Fruit fly (Drosophila melanogaster) whole organism, embryonic: ENCODE data around the gene Cp190.

Experiments used
- Aef1 ChIP-seq: fragments of 200-800 bp; sonication (Bioruptor generic); IDR thresholded peaks from 3 replicates; pipeline ENCODE4 v1.3.6; 2022; ENCODE audit warnings: missing biosample characterization, missing genetic modification characterization
- Bdp1 ChIP-seq: fragments of 200-800 bp; sonication (Bioruptor generic); optimal IDR thresholded peaks from 3 replicates; lab custom pipeline; 2016; ENCODE audit warnings: missing biosample characterization, missing genetic modification characterization
- Bteb2 ChIP-seq: fragments of 200-800 bp; sonication (Bioruptor generic); optimal IDR thresholded peaks from 2 replicates; lab custom pipeline; 2016; ENCODE audit warnings: missing biosample characterization, missing genetic modification characterization
- CG10979 ChIP-seq: fragments of 200-800 bp; sonication (Bioruptor generic); optimal IDR thresholded peaks from 2 replicates; lab custom pipeline; 2018; ENCODE audit warnings: missing biosample characterization, mild to moderate bottlenecking, missing genetic modification characterization, moderate library complexity
- CG11247 ChIP-seq: fragments of 200-800 bp; sonication (Bioruptor generic); IDR thresholded peaks from 2 replicates; pipeline ENCODE4 v1.3.6; 2022; ENCODE audit warnings: missing biosample characterization, missing genetic modification characterization
- CG12391 ChIP-seq: fragments of 200-800 bp; sonication (Bioruptor generic); optimal IDR thresholded peaks from 3 replicates; lab custom pipeline; 2018; ENCODE audit warnings: missing biosample characterization, mild to moderate bottlenecking, missing genetic modification characterization, moderate library complexity
- CG13624 ChIP-seq: fragments of 200-800 bp; sonication (Bioruptor generic); optimal IDR thresholded peaks from 2 replicates; lab custom pipeline; 2016; ENCODE audit warnings: missing biosample characterization, missing genetic modification characterization
- CG1529 ChIP-seq: fragments of 200-800 bp; sonication (Bioruptor generic); optimal IDR thresholded peaks from 3 replicates; lab custom pipeline; 2018; ENCODE audit warnings: missing biosample characterization, missing genetic modification characterization
- CG17361 ChIP-seq: fragments of 200-800 bp; sonication (Bioruptor generic); IDR thresholded peaks from 3 replicates; pipeline ENCODE4 v1.3.6; 2022; ENCODE audit warnings: missing biosample characterization, missing genetic modification characterization
- CG2712 ChIP-seq: fragments of 200-800 bp; optimal IDR thresholded peaks from 3 replicates; lab custom pipeline; 2019; ENCODE audit warnings: missing biosample characterization, mild to moderate bottlenecking, missing genetic modification characterization, moderate library complexity
- CG3065 ChIP-seq: fragments of 200-800 bp; sonication (Bioruptor generic); optimal IDR thresholded peaks from 2 replicates; lab custom pipeline; 2016; ENCODE audit warnings: missing biosample characterization, missing genetic modification characterization
- CG31441 ChIP-seq: fragments of 200-800 bp; sonication (Bioruptor generic); IDR thresholded peaks from 2 replicates; pipeline ENCODE4 v1.3.6; 2022; ENCODE audit warnings: missing biosample characterization, missing genetic modification characterization
- CG4282 ChIP-seq: fragments of 200-800 bp; sonication (Bioruptor generic); optimal IDR thresholded peaks from 2 replicates; lab custom pipeline; 2016; ENCODE audit warnings: missing biosample characterization, missing genetic modification characterization
- CG6254 ChIP-seq: fragments of 200-800 bp; sonication (Bioruptor generic); optimal IDR thresholded peaks from 3 replicates; lab custom pipeline; 2017; ENCODE audit warnings: mild to moderate bottlenecking, missing biosample characterization, missing genetic modification reagents, missing genetic modification characterization
- CG6654 ChIP-seq: fragments of 200-800 bp; sonication (Bioruptor generic); optimal IDR thresholded peaks from 2 replicates; lab custom pipeline; 2017; ENCODE audit warnings: missing biosample characterization, mild to moderate bottlenecking, missing genetic modification characterization
- CG6854 ChIP-seq: fragments of 200-800 bp; sonication (Bioruptor generic); optimal IDR thresholded peaks from 3 replicates; lab custom pipeline; 2017; ENCODE audit warnings: missing biosample characterization, mild to moderate bottlenecking, missing genetic modification characterization
- CG7963 ChIP-seq: fragments of 200-800 bp; sonication (Bioruptor generic); IDR thresholded peaks from 3 replicates; pipeline ENCODE4 v1.3.6; 2022; ENCODE audit warnings: missing biosample characterization, missing genetic modification characterization; ENCODE audit not compliant: partially characterized antibody
- CG8765 ChIP-seq: fragments of 200-800 bp; sonication (Bioruptor generic); IDR thresholded peaks from 2 replicates; pipeline ENCODE4 v1.3.6; 2022; ENCODE audit warnings: missing biosample characterization, missing genetic modification characterization
- CG9797 ChIP-seq: fragments of 200-800 bp; sonication (Bioruptor generic); optimal IDR thresholded peaks from 3 replicates; lab custom pipeline; 2018; ENCODE audit warnings: missing biosample characterization, mild to moderate bottlenecking, missing genetic modification characterization
- Camta ChIP-seq: fragments of 200-800 bp; sonication (Bioruptor generic); optimal IDR thresholded peaks from 2 replicates; lab custom pipeline; 2016; ENCODE audit warnings: missing biosample characterization, missing genetic modification characterization
- GATAe ChIP-seq: fragments of 200-800 bp; sonication (Bioruptor generic); conservative IDR thresholded peaks from 2 replicates; pipeline ENCODE4 v1.3.6; 2022; ENCODE audit warnings: missing biosample characterization, missing genetic modification characterization
- H2.0 ChIP-seq: fragments of 200-800 bp; sonication (Bioruptor generic); IDR thresholded peaks from 2 replicates; pipeline ENCODE4 v1.3.6; 2022; ENCODE audit warnings: missing biosample characterization, missing genetic modification characterization
- Hand ChIP-seq: fragments of 200-800 bp; sonication (Bioruptor generic); optimal IDR thresholded peaks from 2 replicates; lab custom pipeline; 2017; ENCODE audit warnings: mild to moderate bottlenecking, missing biosample characterization, missing genetic modification reagents, missing genetic modification characterization
- HmgZ ChIP-seq: fragments of 200-800 bp; sonication (Bioruptor generic); optimal IDR thresholded peaks from 2 replicates; lab custom pipeline; 2018; ENCODE audit warnings: missing biosample characterization, mild to moderate bottlenecking, missing genetic modification characterization
- Rx ChIP-seq: fragments of 200-800 bp; sonication (Bioruptor generic); IDR thresholded peaks from 2 replicates; pipeline ENCODE4 v1.3.6; 2022; ENCODE audit warnings: missing biosample characterization, missing genetic modification characterization
- Vsx1 ChIP-seq: fragments of 200-800 bp; sonication (Bioruptor generic); optimal IDR thresholded peaks from 2 replicates; lab custom pipeline; 2017; ENCODE audit warnings: missing biosample characterization, mild to moderate bottlenecking, missing genetic modification characterization, missing genetic modification reagents
- dpn ChIP-seq, 2 experiments: fragments of 200-800 bp; sonication (Bioruptor generic); optimal IDR thresholded peaks; 3 replicates each; lab custom pipeline; 2016; ENCODE audit warnings: missing biosample characterization in 2 of 2, missing genetic modification characterization in 2 of 2
- emc ChIP-seq: fragments of 200-800 bp; sonication (Bioruptor generic); optimal IDR thresholded peaks from 2 replicates; lab custom pipeline; 2016; ENCODE audit warnings: missing biosample characterization, missing genetic modification characterization
- fd102C ChIP-seq: fragments of 200-800 bp; sonication (Bioruptor generic); optimal IDR thresholded peaks from 2 replicates; lab custom pipeline; 2018; ENCODE audit warnings: missing biosample characterization, mild to moderate bottlenecking, missing genetic modification characterization, moderate library complexity
- ftz-f1 ChIP-seq: fragments of 200-800 bp; sonication (Bioruptor generic); optimal IDR thresholded peaks from 2 replicates; lab custom pipeline; 2016; ENCODE audit warnings: missing biosample characterization, missing genetic modification characterization
- gcm ChIP-seq: fragments of 200-800 bp; sonication (Bioruptor generic); optimal IDR thresholded peaks from 2 replicates; lab custom pipeline; 2019; ENCODE audit warnings: missing biosample characterization, mild to moderate bottlenecking, missing genetic modification characterization, moderate library complexity
- gt ChIP-seq: fragments of 200-800 bp; sonication (Bioruptor generic); IDR thresholded peaks from 2 replicates; pipeline ENCODE4 v1.3.6; 2022; ENCODE audit warnings: missing biosample characterization, missing genetic modification characterization
- h ChIP-seq: fragments of >200 bp; optimal IDR thresholded peaks from 2 replicates; lab custom pipeline; 2017
- hkb ChIP-seq, 2 experiments: fragments of 200-800 bp in 1 of 2; fragments of >200 bp in 1 of 2; sonication (Bioruptor generic) in 1 of 2; IDR thresholded peaks in 1 of 2; optimal IDR thresholded peaks in 1 of 2; 2 replicates each; pipeline versions ENCODE4 v1.3.6 to Lab custom; 2017 to 2022; ENCODE audit warnings: missing biosample characterization in 1 of 2, missing genetic modification characterization in 1 of 2
- knrl ChIP-seq: fragments of 200-800 bp; sonication (Bioruptor generic); IDR thresholded peaks from 3 replicates; pipeline ENCODE4 v1.3.6; 2022; ENCODE audit warnings: missing biosample characterization, missing genetic modification characterization; ENCODE audit not compliant: partially characterized antibody
- lmd ChIP-seq: fragments of 200-800 bp; sonication (Bioruptor generic); IDR thresholded peaks from 2 replicates; pipeline ENCODE4 v1.3.6; 2022; ENCODE audit warnings: missing biosample characterization, missing genetic modification characterization
- nerfin-2 ChIP-seq: fragments of 200-800 bp; sonication (Bioruptor generic); IDR thresholded peaks from 2 replicates; pipeline ENCODE4 v1.3.6; 2022; ENCODE audit warnings: missing biosample characterization, missing genetic modification characterization; ENCODE audit not compliant: partially characterized antibody
- otp ChIP-seq: fragments of 200-800 bp; sonication (Bioruptor generic); IDR thresholded peaks from 3 replicates; pipeline ENCODE4, ENCODE4 v1.3.6; 2022; ENCODE audit warnings: missing biosample characterization, missing genetic modification characterization
- peb ChIP-seq: fragments of 200-800 bp; sonication (Bioruptor generic); IDR thresholded peaks from 2 replicates; pipeline ENCODE4 v1.3.6; 2022; ENCODE audit warnings: missing biosample characterization, missing genetic modification characterization
- pros ChIP-seq: fragments of 200-800 bp; sonication (Bioruptor generic); optimal IDR thresholded peaks from 3 replicates; lab custom pipeline; 2019; ENCODE audit warnings: missing biosample characterization, mild to moderate bottlenecking, missing genetic modification characterization, moderate library complexity
- pzg ChIP-seq: fragments of 200-800 bp; sonication (Bioruptor generic); optimal IDR thresholded peaks from 3 replicates; lab custom pipeline; 2018; ENCODE audit warnings: missing biosample characterization, mild to moderate bottlenecking, missing genetic modification characterization, moderate library complexity
- ranshi ChIP-seq: fragments of 200-800 bp; sonication (Bioruptor generic); IDR thresholded peaks from 2 replicates; pipeline ENCODE4 v1.3.6; 2022; ENCODE audit warnings: missing biosample characterization, missing genetic modification characterization
- run ChIP-seq: fragments of 200-800 bp; sonication (Bioruptor generic); optimal IDR thresholded peaks from 3 replicates; lab custom pipeline; 2018; ENCODE audit warnings: missing biosample characterization, mild to moderate bottlenecking, missing genetic modification characterization
- sd ChIP-seq: fragments of 200-800 bp; sonication (Bioruptor generic); optimal IDR thresholded peaks from 3 replicates; lab custom pipeline; 2018; ENCODE audit warnings: missing biosample characterization, mild to moderate bottlenecking, missing genetic modification characterization, moderate library complexity
- shn ChIP-seq: fragments of 200-800 bp; sonication (Bioruptor generic); optimal IDR thresholded peaks from 3 replicates; lab custom pipeline; 2016; ENCODE audit warnings: missing biosample characterization, missing genetic modification characterization
- slbo ChIP-seq: fragments of 200-800 bp; sonication (Bioruptor generic); IDR thresholded peaks from 2 replicates; pipeline ENCODE4 v1.3.6; 2022; ENCODE audit warnings: missing biosample characterization, missing genetic modification characterization
- sna ChIP-seq: fragments of 200-800 bp; sonication (Bioruptor generic); IDR thresholded peaks from 2 replicates; pipeline ENCODE4 v1.3.6; 2022; ENCODE audit warnings: missing biosample characterization, missing genetic modification characterization; ENCODE audit not compliant: partially characterized antibody
- sr ChIP-seq: fragments of 200-800 bp; sonication (Bioruptor generic); IDR thresholded peaks from 3 replicates; pipeline ENCODE4 v1.3.6; 2022; ENCODE audit warnings: missing biosample characterization, missing genetic modification characterization
- zen2 ChIP-seq: fragments of 200-800 bp; sonication (Bioruptor generic); IDR thresholded peaks from 3 replicates; pipeline ENCODE4 v1.3.6; 2022; ENCODE audit warnings: missing biosample characterization, missing genetic modification characterization; ENCODE audit not compliant: partially characterized antibody

The Cp190 gene

dm6 chr3R:15277926-15278869 is 3.2 kb upstream of the Cp190 start, which contains the start of the genes MRG15 and Tm1 (continued):
- TF ChIP-seq knrl (GFP tag; lab: Robert Waterston, UW) (peak; percentile 66; the same call in 2 of the 3 replicates), CG8765 (GFP tag; lab: Robert Waterston, UW) (no peak), CG31441 (GFP tag; lab: Robert Waterston, UW) (no peak), CG12391 (tag; lab: Kevin White, UChicago) (no peak), Vsx1 (GFP tag; lab: Kevin White, UChicago) (no peak), sna (GFP tag; lab: Robert Waterston, UW) (peak; percentile 37), H2.0 (GFP tag; lab: Robert Waterston, UW) (no peak), Camta (GFP tag; lab: Kevin White, UChicago) (no peak), zen2 (GFP tag; lab: Robert Waterston, UW) (peak; percentile 63; the same call in 1 of the 3 replicates), gcm (no peak), GATAe (GFP tag; lab: Robert Waterston, UW) (no peak), CG1529 (GFP tag; lab: Kevin White, UChicago) (no peak), run (tag; lab: Kevin White, UChicago) (no peak), sd (tag; lab: Kevin White, UChicago) (no peak), peb (GFP tag; lab: Robert Waterston, UW) (no peak), hkb (optimal IDR thresholded peaks at IDR 0.05; lab: Kevin White, UChicago) (no peak), hkb (GFP tag; IDR thresholded peaks at IDR 0.05; lab: Robert Waterston, UW) (no peak), CG6854 (GFP tag; lab: Kevin White, UChicago) (no peak), ranshi (GFP tag; lab: Robert Waterston, UW) (no peak), CG17361 (GFP tag; lab: Robert Waterston, UW) (0 out of 3 replicates have a peak, but pooled peaks have one; percentile 10), otp (GFP tag; lab: Robert Waterston, UW) (no peak), CG13624 (GFP tag; lab: Kevin White, UChicago) (no peak), shn (GFP tag; lab: Kevin White, UChicago) (no peak), CG9797 (GFP tag; lab: Kevin White, UChicago) (peak; percentile 82), HmgZ (peak; percentile 40), sr (GFP tag; lab: Robert Waterston, UW) (no peak), CG3065 (no peak), slbo (no peak), CG4282 (no peak), CG7963 (GFP tag; lab: Robert Waterston, UW) (peak; percentile 48; the same call in 2 of the 3 replicates), gt (GFP tag; lab: Robert Waterston, UW) (no peak), Bteb2 (no peak), Rx (GFP tag; lab: Robert Waterston, UW) (no peak), Bdp1 (GFP tag; lab: Kevin White, UChicago) (no peak), dpn (GFP tag; optimal IDR thresholded peaks at IDR 0.05; lab: Kevin White, UChicago) (peak; percentile 0 to 22), CG6654 (GFP tag; lab: Kevin White, UChicago) (no peak), fd102C (GFP tag; lab: Kevin White, UChicago) (no peak), CG11247 (no peak), ftz-f1 (peak; percentile 14), Aef1 (GFP tag; lab: Robert Waterston, UW) (no peak), Hand (no peak), nerfin-2 (GFP tag; lab: Robert Waterston, UW) (peak; percentile 67), CG6254 (GFP tag; lab: Kevin White, UChicago) (no peak), CG10979 (tag; lab: Kevin White, UChicago) (no peak), h (no peak), CG2712 (no peak), pzg (GFP tag; lab: Kevin White, UChicago) (peak; percentile 55), emc (no peak), lmd (GFP tag; lab: Robert Waterston, UW) (no peak), pros (no peak)
